Worm (Caenorhabditis elegans): ENCODE data around the gene srw-138.

DNA sequence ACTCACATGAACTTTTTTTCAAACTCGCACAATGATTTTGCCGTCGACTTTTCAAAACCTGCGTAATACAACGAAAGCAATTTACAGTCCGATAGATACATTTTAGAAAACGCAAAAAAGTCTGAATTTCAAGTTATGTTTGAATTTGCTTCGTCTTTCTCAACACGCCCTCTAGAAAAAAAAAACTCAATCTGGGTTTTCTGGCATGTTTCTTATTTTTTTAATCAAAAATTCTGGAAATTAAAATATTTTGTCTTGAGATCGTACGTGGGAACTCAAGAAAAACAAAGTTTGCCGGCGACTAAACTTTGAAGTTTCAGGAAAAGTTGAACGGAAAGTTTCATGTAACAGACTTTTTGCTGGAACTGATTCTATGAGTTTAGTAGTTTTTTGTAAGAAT lies 31.0 kb upstream of the srw-138 start, which contains the start of gene srw-115:
- no peak for TF ChIP-seq ztf-23 (GFP tag; IDR thresholded peaks at IDR 0.05)
- no peak for TF ChIP-seq tab-1 (GFP tag; IDR thresholded peaks at IDR 0.05)
- no peak for TF ChIP-seq T22C8.4 (GFP tag; IDR thresholded peaks at IDR 0.05)
- TF ChIP-seq ref-1 (GFP tag; conservative IDR thresholded peaks at IDR 0.05) = no peak
- no peak for TF ChIP-seq cog-1 (tag; optimal IDR thresholded peaks at IDR 0.05)
- no peak for TF ChIP-seq med-1 (GFP tag; optimal IDR thresholded peaks at IDR 0.05; ENCODE audit: insufficient read depth)
